Worm (Caenorhabditis elegans): ENCODE data around the gene fbxa-90.

The fbxa-90 gene

ce11 chrV:16965655-16966054 lies 959 bp upstream of the fbxa-90 start, which contains the start of gene efl-1 (continued):
- TF ChIP-seq ztf-11 (tag; optimal IDR thresholded peaks at IDR 0.05) (no peak), snpc-4 (tag; optimal IDR thresholded peaks at IDR 0.05) (peak; percentile 77), sdz-12 (GFP tag; optimal IDR thresholded peaks at IDR 0.05) (no peak), spr-3 (GFP tag; optimal IDR thresholded peaks at IDR 0.05) (peak; percentile 62), snpc-1.2 (GFP tag; IDR thresholded peaks at IDR 0.05) (no peak), hlh-30 (tag; optimal IDR thresholded peaks at IDR 0.05; ENCODE audit: insufficient read depth) (peak; percentile 89), F37D6.2 (tag; optimal IDR thresholded peaks at IDR 0.05) (peak; percentile 55), pqm-1 (tag; optimal IDR thresholded peaks at IDR 0.05) (no peak), jun-1 (tag; optimal IDR thresholded peaks at IDR 0.05) (peak; percentile 62), dmd-9 (GFP tag; IDR thresholded peaks at IDR 0.05) (0 out of 2 replicates have a peak, but pooled peaks have one; percentile 41), gei-8 (GFP tag; optimal IDR thresholded peaks at IDR 0.05) (no peak), ztf-7 (tag; optimal IDR thresholded peaks at IDR 0.05) (peak; percentile 80), daf-19 (GFP tag; conservative IDR thresholded peaks at IDR 0.05) (no peak), zfp-2 (tag; optimal IDR thresholded peaks at IDR 0.05) (peak; percentile 41), Y48G9A.11 (GFP tag; IDR thresholded peaks at IDR 0.05) (0 out of 2 replicates have a peak, but pooled peaks have one; percentile 8), T20F7.1 (GFP tag; optimal IDR thresholded peaks at IDR 0.05) (peak; percentile 67), hlh-11 (tag; optimal IDR thresholded peaks at IDR 0.05) (peak; percentile 77), mdl-1 (tag; optimal IDR thresholded peaks at IDR 0.05) (peak in 1 of 2 experiments; percentile 37), arid-1 (GFP tag; conservative IDR thresholded peaks at IDR 0.05) (0 out of 2 replicates have a peak, but pooled peaks have one; percentile 64), egl-43 (GFP tag; IDR thresholded peaks at IDR 0.05) (peak; percentile 51; the same call in 1 of the 2 replicates), nhr-76 (tag; optimal IDR thresholded peaks at IDR 0.05) (peak; percentile 4), mdt-29 (GFP tag; IDR thresholded peaks at IDR 0.05) (peak; percentile 64; the same call in 1 of the 2 replicates), Y105C5A.15 (GFP tag; IDR thresholded peaks at IDR 0.05) (no peak), egl-27 (tag; optimal IDR thresholded peaks at IDR 0.05) (no peak), lin-39 (tag; optimal IDR thresholded peaks at IDR 0.05) (no peak), dve-1 (tag; optimal IDR thresholded peaks at IDR 0.05; ENCODE audit: insufficient read depth) (peak; percentile 89), lin-29 (GFP tag; IDR thresholded peaks at IDR 0.05) (peak; percentile 57; the same call in 1 of the 2 replicates), hif-1 (tag; optimal IDR thresholded peaks at IDR 0.05) (no peak), dmd-6 (GFP tag; IDR thresholded peaks at IDR 0.05) (no peak; the same call in none of the 2 replicates), nhr-28 (tag; optimal IDR thresholded peaks at IDR 0.05) (peak; percentile 79), duxl-1 (tag; optimal IDR thresholded peaks at IDR 0.05; ENCODE audit: poor library complexity) (peak; percentile 95), zip-2 (tag; optimal IDR thresholded peaks at IDR 0.05) (no peak), F49E8.2 (tag; optimal IDR thresholded peaks at IDR 0.05; ENCODE audit: borderline replicate concordance) (peak; percentile 12), ama-1 (optimal IDR thresholded peaks at IDR 0.05) (peak; percentile 66), madf-9 (GFP tag; conservative IDR thresholded peaks at IDR 0.05) (no peak; the same call in 1 of the 2 replicates), hmg-1.1 (GFP tag; IDR thresholded peaks at IDR 0.05) (peak; percentile 84), F10B5.3 (tag; optimal IDR thresholded peaks at IDR 0.05) (no peak), ceh-28 (tag; optimal IDR thresholded peaks at IDR 0.05) (no peak), tag-97 (GFP tag; IDR thresholded peaks at IDR 0.05) (no peak), ces-1 (GFP tag; optimal IDR thresholded peaks at IDR 0.05) (peak; percentile 45), nhr-42 (GFP tag; IDR thresholded peaks at IDR 0.05) (peak; percentile 38; the same call in 1 of the 2 replicates), nhr-6 (tag; optimal IDR thresholded peaks at IDR 0.05) (peak; percentile 94), daf-12 (tag; optimal IDR thresholded peaks at IDR 0.05) (no peak), attf-4 (tag; optimal IDR thresholded peaks at IDR 0.05) (no peak), dpl-1 (GFP tag; optimal IDR thresholded peaks at IDR 0.05) (peak; percentile 100), pha-4 (GFP tag; IDR thresholded peaks at IDR 0.05) (peak; percentile 43; the same call in 1 of the 2 replicates), pha-4 (tag; optimal IDR thresholded peaks at IDR 0.05) (peak; percentile 34), mes-2 (tag; optimal IDR thresholded peaks at IDR 0.05; ENCODE audit: poor library complexity, severe bottlenecking) (peak; percentile 94), lin-15B (tag; optimal IDR thresholded peaks at IDR 0.05) (peak; percentile 1)
